Fruit fly (Drosophila melanogaster) S2 (cell line): Measurements from ENCODE around the gene TwdlP.

Experiments used
- CG8478 ChIP-seq: fragments of >200 bp; optimal IDR thresholded peaks from 2 replicates; lab custom pipeline; 2018
- CTCF ChIP-seq, 2 experiments: fragments of >200 bp; optimal IDR thresholded peaks; 2 replicates each; lab custom pipeline; 2018

Gene TwdlP

DNA sequence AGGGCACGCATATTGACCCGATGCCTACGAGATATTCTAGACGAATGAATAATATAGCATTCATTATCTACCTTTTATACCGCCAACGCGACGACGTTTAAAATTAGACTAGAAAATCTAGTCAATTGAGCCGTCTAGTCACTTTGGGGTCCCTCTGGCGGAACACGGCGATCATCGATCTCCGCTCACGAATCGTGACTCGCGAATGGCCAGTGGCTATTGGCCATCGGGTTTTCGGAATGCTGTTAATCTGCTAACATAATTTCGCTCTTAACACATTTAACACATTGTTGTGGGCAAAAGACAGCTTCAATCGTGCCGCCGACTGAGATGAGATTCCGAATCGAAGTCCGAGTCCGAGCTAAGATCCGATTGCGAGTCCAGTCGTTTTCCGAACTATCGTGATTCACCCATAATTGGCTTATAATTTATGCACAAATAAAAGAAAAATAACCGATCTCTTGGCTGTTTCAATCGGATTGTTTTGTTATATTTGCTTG is at the start of gene TwdlP:
Gene TwdlP (minus strand): TSS at position 51 of the 500 bp plus-strand sequence.
- TF ChIP-seq CG8478 (lab: Kevin White, UChicago), result no peak

DNA sequence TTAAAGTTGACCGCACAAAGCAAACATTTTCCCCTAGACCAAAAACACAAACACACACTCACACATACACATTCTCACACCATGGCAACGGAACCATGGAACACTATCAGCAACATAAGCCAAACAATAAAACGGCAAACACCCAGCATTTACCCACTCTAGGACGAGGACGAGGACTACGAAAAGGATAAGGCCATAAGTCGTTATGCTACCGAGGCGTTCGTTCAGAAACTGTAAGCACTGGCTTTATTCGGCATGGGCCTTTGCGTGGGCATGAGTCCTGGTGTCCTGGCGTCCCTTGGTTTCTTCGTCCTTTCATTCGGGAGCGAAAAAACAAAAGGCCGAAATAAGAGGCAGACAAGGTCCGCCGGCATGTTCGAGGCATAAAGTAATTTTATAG is 49.1 kb upstream of the TwdlP start:
- TF ChIP-seq CTCF (optimal IDR thresholded peaks at IDR 0.05; lab: Kevin White, UChicago) (no peak), CG8478 (lab: Kevin White, UChicago) (no peak)

DNA sequence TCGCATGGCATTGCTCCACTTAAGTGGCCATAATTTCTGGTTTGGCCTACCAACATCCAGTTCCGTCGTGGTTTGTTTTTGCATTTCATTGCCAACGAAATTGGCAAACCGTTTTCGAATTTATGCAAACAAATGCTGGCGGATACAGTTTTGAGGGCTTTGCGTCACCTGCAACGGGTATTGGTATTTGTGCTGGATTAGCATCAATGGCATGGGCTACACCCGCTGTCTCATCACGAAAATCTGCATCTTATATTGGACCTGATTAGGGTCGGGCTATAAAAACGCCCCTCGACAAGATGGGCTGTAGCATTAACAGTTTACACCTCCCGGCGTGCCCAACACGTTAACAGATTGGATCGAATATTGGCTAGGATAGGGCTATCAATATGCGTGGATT is 35.0 kb upstream of the TwdlP start, which contains the start of gene Tb:
Gene Tb (plus strand): TSS at position 301 of the 400 bp plus-strand sequence.
- TF ChIP-seq CTCF (optimal IDR thresholded peaks at IDR 0.05; lab: Kevin White, UChicago) (no peak), CG8478 (lab: Kevin White, UChicago) (no peak)

DNA sequence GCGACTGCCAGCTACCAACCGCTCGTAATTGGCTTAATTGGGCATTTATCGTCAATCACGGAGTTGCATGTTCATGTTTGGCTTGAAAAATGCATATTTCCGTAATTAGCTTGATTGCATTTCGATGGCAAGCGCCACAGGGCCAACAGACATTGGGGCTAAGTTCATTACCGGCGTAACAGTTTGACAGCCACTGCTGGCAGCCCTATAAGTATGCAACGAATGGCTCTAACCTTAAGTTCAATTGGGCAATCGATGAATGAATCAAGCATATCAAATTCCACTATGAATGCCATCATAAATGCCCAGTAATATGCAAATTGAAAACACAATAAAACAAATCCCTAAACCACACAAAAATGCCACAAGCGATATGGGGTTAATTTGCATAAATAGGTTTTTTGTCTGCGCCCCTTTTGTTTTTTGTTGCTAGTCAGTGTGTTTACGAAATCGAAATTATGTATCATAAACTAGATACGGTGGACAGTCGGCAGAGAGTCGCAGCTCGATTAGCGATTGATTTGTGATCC is 34.3 kb upstream of the TwdlP start:
- no peak for TF ChIP-seq CG8478 (lab: Kevin White, UChicago)
- TF ChIP-seq CTCF (optimal IDR thresholded peaks at IDR 0.05; lab: Kevin White, UChicago), result no peak

DNA sequence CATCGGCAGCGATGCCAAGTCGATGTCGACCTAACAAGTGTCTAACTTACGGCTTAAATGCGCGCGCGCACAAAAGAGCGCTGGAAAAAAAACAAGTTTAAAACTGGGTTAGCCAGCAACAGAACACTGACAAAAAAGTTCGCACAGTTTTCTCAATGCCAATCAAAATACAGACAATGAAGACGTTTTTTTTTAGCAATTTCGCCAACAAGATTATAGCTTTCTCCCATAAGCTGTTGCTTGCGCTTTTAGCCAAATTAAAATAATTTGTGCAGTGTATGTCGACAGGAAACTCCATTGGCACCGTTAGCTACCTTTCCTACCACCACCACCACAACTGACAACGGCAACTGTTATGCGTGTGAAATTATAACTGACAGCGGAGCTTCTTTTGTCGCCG is 33.4 kb upstream of the TwdlP start:
- TF ChIP-seq CTCF (optimal IDR thresholded peaks at IDR 0.05; lab: Kevin White, UChicago) (no peak), CG8478 (lab: Kevin White, UChicago) (no peak)

DNA sequence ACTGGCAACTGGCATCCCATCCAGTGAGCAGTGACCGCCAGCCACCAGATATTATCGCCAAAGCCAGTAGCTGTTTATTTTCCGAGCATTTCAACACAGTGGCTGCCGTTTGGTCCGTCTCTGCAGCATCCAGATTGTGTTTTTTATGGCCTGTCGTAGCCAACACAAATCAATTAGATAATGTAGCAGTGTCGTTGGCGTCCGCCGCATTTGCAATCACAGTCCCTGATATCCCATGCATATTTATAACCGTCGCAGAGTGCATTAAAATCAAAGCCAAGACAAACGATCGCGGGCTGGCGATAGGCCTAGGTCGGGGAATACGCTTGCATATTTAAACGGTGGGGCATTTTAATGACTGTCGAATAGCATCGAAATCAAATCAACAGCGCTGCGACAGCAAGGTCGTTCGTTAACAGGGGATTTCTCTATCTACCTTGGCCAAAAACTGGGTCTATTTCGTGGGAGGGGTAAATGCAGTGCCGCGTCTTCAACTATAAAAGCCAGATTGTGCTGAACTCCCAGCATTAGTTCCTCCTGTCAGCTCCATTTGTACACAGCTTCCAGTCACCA is 18.4 kb upstream of the TwdlP start, which contains the start of gene TwdlD:
Gene TwdlD (plus strand): TSS at position 523 of the 573 bp plus-strand sequence.
- TF ChIP-seq CG8478 (lab: Kevin White, UChicago) (no peak), CTCF (optimal IDR thresholded peaks at IDR 0.05; lab: Kevin White, UChicago) (no peak)

DNA sequence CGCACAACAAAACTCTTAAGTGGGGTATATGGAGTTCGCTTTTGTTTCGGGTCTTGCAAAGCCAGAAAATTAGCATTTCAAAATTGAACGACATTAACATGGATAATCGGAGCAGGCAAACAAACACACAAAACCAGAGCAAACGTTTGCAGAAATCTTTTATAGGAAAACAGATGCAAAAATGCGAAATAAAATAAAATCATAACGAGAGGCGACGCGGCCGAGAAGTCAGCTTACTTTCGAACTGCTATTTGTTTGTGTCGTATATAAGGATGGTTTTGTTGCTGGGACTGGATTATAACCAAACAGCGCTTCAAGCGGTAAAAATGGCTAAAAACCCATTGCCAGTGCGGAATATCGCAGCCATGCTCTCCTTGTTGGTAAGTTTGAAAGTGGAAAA is 15.2 kb upstream of the TwdlP start, which contains the start of gene TwdlS:
Gene TwdlS (plus strand): TSS at position 301 of the 400 bp plus-strand sequence.
- no peak for TF ChIP-seq CTCF (optimal IDR thresholded peaks at IDR 0.05; lab: Kevin White, UChicago)
- TF ChIP-seq CG8478 (lab: Kevin White, UChicago), result no peak

DNA sequence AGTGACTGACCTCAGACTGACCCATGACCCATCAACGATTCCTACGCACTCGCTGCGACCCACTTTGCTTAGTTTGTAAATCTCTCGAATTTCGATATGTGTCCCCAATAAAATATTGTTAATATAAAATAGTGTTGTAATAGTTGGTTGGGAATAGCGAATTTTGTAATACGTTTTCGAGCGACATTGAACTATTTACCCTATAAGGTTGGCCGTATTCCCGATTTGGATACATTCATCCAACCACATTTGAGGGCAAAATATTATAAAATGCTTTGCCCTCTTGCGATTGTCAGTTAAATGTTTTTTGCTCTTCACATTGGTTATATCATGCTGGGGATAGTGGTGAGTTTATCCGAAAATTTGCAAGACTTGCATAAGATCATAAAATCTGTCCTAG is 13.4 kb upstream of the TwdlP start, which contains the start of gene TwdlR:
Gene TwdlR (plus strand): TSS at position 301 of the 400 bp plus-strand sequence.
- TF ChIP-seq CTCF (optimal IDR thresholded peaks at IDR 0.05; lab: Kevin White, UChicago) (no peak), CG8478 (lab: Kevin White, UChicago) (no peak)

DNA sequence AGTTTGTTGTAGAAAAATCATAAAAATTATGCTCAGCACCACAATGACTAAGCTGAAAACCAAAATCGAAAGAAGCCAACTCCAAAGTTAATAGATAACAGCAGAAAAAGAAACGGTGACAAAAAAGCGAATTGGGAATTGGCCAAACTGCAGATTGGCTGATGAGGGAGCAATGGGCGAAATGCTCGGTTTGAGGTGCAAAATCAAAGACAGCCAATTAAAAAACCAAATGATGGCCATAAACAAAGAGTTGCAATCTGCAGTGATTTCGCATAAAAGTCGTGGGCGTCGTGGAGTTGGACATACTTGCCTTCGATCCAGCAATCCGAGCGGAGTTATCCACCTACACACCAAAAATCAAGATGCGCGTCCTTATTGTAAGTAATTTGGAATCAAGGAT is 12.3 kb upstream of the TwdlP start, which contains the start of gene TwdlH:
Gene TwdlH (plus strand): TSS at position 301 of the 400 bp plus-strand sequence.
- no peak for TF ChIP-seq CG8478 (lab: Kevin White, UChicago)
- TF ChIP-seq CTCF (optimal IDR thresholded peaks at IDR 0.05; lab: Kevin White, UChicago), result no peak

DNA sequence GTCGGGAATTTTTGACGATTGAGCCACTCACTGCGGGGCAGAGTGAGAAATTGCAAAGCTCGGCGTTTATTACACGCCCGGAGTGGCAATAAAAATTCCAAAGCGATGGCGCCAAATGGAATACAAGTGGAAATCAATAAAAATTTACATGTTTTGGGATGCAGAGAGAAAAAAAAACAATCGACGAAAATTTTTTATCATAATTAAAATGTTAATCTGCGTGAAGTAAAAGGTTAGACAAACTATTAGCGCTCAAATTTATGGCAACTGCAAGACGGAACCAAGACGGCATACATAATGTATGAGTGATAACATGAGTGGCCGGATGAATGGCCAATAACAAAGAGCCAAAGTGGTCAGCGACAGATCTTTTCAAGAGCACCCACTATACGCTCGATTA is 11.8 kb upstream of the TwdlP start:
- no peak for TF ChIP-seq CG8478 (lab: Kevin White, UChicago)
- no peak for TF ChIP-seq CTCF (optimal IDR thresholded peaks at IDR 0.05; lab: Kevin White, UChicago)

DNA sequence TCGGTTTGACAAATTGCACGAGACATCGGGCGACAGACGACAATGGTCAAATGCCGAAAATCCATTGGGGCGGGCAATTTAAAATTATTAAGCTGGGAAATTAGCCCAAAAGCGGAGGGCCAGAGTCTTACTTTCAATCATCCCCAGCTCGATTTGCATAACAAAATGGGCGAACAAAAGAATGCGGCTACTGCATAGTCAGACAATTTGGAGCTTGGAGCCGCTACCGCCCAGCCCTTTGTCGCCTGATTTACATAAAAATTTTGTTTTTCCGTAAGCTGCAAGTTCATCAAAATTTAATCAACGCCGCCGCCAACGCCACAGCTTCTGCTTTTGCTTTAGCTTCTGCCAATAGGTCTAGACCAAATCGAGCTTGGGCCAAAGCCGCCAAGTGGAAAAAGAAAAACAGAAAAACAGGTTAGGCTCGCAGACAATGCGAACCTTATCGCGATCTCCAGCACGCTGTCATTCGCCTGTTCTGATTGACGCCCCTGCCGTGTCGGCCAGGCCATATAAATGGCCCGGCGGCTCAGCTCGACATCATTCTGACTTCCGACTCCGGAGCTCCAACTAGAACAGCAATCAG is 10.3 kb upstream of the TwdlP start, which contains the start of gene TwdlN:
Gene TwdlN (plus strand): TSS at position 536 of the 586 bp plus-strand sequence.
- TF ChIP-seq CG8478 (lab: Kevin White, UChicago) (no peak), CTCF (optimal IDR thresholded peaks at IDR 0.05; lab: Kevin White, UChicago) (no peak)

DNA sequence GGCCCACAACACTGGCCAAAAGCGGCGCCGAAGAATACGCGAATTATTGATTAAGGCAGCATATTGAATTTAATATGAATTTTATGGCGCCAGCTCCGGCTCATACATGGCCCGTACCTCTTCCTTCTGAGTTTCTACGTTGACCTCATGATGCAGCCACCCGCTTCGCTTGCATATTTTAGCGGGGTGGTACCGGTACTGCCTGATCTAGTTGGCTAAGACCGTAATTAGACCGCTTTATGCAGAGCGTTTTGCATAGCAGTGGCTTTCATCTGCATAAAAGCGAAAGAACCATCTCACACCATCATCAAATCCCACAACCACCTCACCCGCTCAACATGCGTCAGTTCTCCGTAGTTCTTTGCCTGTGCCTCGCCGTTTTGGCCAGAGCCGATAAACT is 8.5 kb upstream of the TwdlP start, which contains the start of gene TwdlJ:
Gene TwdlJ (plus strand): TSS at position 301 of the 400 bp plus-strand sequence.
- TF ChIP-seq CTCF (optimal IDR thresholded peaks at IDR 0.05; lab: Kevin White, UChicago) (no peak), CG8478 (lab: Kevin White, UChicago) (no peak)

DNA sequence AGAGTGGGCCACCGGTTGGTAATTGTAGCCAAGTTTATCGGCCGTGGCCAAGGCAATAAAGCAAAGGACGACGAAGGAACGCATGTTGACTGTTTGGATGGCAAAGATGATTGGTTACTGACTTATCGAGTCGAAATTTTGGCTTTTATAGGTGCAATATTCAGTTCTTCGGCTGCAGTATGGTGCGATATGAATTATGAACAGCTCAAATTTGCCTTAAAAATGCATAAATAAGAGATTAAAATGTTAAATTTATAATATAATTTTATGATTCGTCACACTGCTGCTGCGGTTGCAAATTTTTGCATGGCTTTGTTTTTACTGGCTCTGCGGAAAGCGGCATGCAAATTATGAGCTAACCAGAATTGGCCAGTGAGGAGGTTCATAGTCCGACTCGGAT is 7.5 kb upstream of the TwdlP start, which contains the start of gene TwdlK:
Gene TwdlK (minus strand): TSS at position 101 of the 400 bp plus-strand sequence.
- TF ChIP-seq CTCF (optimal IDR thresholded peaks at IDR 0.05; lab: Kevin White, UChicago), result no peak
- no peak for TF ChIP-seq CG8478 (lab: Kevin White, UChicago)

DNA sequence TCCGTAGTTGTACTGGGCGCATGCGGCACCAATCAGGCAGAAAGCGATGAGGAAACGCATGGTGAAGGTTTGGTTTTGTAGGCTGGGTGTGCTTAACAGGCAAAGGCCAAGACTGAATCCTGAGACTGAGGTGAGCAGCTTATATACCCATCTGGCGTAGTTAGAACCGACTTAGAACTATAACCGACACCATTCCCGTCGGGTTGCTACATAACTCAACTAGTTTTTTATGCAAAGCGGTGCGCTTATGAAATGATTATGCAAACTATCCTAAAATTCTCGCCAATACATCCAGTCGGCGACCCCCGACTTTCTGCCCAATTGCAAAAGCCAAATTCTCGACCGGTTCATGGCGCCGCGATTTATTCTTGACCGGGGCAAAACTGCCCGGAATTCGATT is 5.5 kb upstream of the TwdlP start, which contains the start of gene TwdlO:
Gene TwdlO (minus strand): TSS at position 101 of the 400 bp plus-strand sequence.
- no peak for TF ChIP-seq CG8478 (lab: Kevin White, UChicago)
- no peak for TF ChIP-seq CTCF (optimal IDR thresholded peaks at IDR 0.05; lab: Kevin White, UChicago)

DNA sequence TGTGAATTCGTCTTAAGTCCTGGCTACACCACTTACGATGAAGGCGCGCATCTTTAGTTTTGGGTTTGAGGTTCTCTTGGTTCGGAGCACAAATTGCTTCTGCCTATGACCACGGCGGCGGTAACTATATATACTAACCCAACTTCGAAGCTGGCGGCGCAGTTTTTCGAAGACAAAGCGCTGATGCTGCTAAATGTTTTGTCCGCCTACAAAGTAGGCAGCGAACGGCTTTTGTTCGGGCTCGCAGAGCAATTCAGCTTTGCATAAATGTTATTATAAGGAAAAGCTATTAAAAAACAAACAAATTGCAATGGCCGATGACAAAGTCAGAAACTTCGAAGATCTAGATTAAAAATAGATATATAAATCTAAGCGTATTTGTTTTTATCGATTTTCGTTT is 4.4 kb upstream of the TwdlP start, which contains the start of gene TwdlL:
Gene TwdlL (minus strand): TSS at position 101 of the 400 bp plus-strand sequence.
- no peak for TF ChIP-seq CTCF (optimal IDR thresholded peaks at IDR 0.05; lab: Kevin White, UChicago)
- TF ChIP-seq CG8478 (lab: Kevin White, UChicago), result no peak
